Fruit fly (Drosophila melanogaster) whole organism, adult: ENCODE data around the gene CG12480.
A peak's percentile ranks its signal among the peaks of the same experiment; 100 is the strongest.

Experiments
- CG11617 ChIP-seq: fragments of 200-800 bp; sonication (Bioruptor generic); optimal IDR thresholded peaks from 2 replicates; lab custom pipeline; 2017; ENCODE audit warnings: mild to moderate bottlenecking, missing biosample characterization, missing genetic modification reagents, missing genetic modification characterization
- CG12768 ChIP-seq: fragments of 200-800 bp; sonication (Bioruptor generic); optimal IDR thresholded peaks from 2 replicates; lab custom pipeline; 2017; ENCODE audit warnings: missing biosample characterization, missing genetic modification characterization, mild to moderate bottlenecking, moderate library complexity, missing genetic modification reagents
- CG14711 ChIP-seq: fragments of 200-800 bp; sonication (Bioruptor generic); optimal IDR thresholded peaks from 2 replicates; lab custom pipeline; 2018; ENCODE audit warnings: missing biosample characterization, mild to moderate bottlenecking, missing genetic modification characterization, moderate library complexity
- CG1620 ChIP-seq: fragments of 200-800 bp; sonication (Bioruptor generic); optimal IDR thresholded peaks from 2 replicates; lab custom pipeline; 2016; ENCODE audit warnings: missing biosample characterization, missing genetic modification characterization
- CG33017 ChIP-seq: fragments of 200-800 bp; sonication (Bioruptor generic); optimal IDR thresholded peaks from 2 replicates; lab custom pipeline; 2018; ENCODE audit warnings: missing biosample characterization, mild to moderate bottlenecking, missing genetic modification characterization, moderate library complexity
- CG7045 ChIP-seq: fragments of 200-800 bp; sonication (Bioruptor generic); optimal IDR thresholded peaks from 2 replicates; lab custom pipeline; 2017; ENCODE audit warnings: missing biosample characterization, mild to moderate bottlenecking, missing genetic modification characterization
- CG7101 ChIP-seq: fragments of 200-800 bp; sonication (Bioruptor generic); optimal IDR thresholded peaks from 2 replicates; lab custom pipeline; 2018; ENCODE audit warnings: missing biosample characterization, mild to moderate bottlenecking, missing genetic modification characterization, moderate library complexity
- Clk ChIP-seq: fragments of 200-800 bp; sonication (Bioruptor generic); optimal IDR thresholded peaks from 2 replicates; lab custom pipeline; 2017; ENCODE audit warnings: missing biosample characterization, missing genetic modification characterization
- Crg-1 ChIP-seq: fragments of 200-800 bp; sonication (Bioruptor generic); optimal IDR thresholded peaks from 2 replicates; lab custom pipeline; 2016; ENCODE audit warnings: missing biosample characterization, missing genetic modification characterization
- Hr96 ChIP-seq: fragments of 200-800 bp; sonication (Bioruptor generic); optimal IDR thresholded peaks from 2 replicates; lab custom pipeline; 2016; ENCODE audit warnings: missing biosample characterization, missing genetic modification characterization
- Mnt ChIP-seq: fragments of 200-800 bp; sonication (Bioruptor generic); optimal IDR thresholded peaks from 2 replicates; lab custom pipeline; 2016; ENCODE audit warnings: missing biosample characterization, mild to moderate bottlenecking, missing genetic modification characterization
- bab1 ChIP-seq: fragments of 200-800 bp; sonication (Bioruptor generic); optimal IDR thresholded peaks from 3 replicates; lab custom pipeline; 2019; ENCODE audit warnings: missing biosample characterization, mild to moderate bottlenecking, missing genetic modification characterization, moderate library complexity
- cic ChIP-seq: fragments of 200-800 bp; sonication (Bioruptor generic); optimal IDR thresholded peaks from 2 replicates; lab custom pipeline; 2017; ENCODE audit warnings: missing biosample characterization, mild to moderate bottlenecking, missing genetic modification characterization, moderate library complexity
- kay ChIP-seq: fragments of 200-800 bp; sonication (Bioruptor generic); peaks from one replicate; lab custom pipeline; 2016; ENCODE audit warnings: missing biosample characterization, missing genetic modification characterization, borderline replicate concordance
- ovo ChIP-seq: fragments of 200-800 bp; sonication (Bioruptor generic); optimal IDR thresholded peaks from 2 replicates; lab custom pipeline; 2016; ENCODE audit warnings: missing biosample characterization, missing genetic modification characterization
- pad ChIP-seq: fragments of 200-800 bp; sonication (Bioruptor generic); optimal IDR thresholded peaks from 3 replicates; lab custom pipeline; 2017; ENCODE audit warnings: missing biosample characterization, missing genetic modification characterization, mild to moderate bottlenecking, moderate library complexity, missing genetic modification reagents
- tj ChIP-seq: fragments of 200-800 bp; sonication (Bioruptor generic); optimal IDR thresholded peaks from 3 replicates; lab custom pipeline; 2017; ENCODE audit warnings: missing biosample characterization, mild to moderate bottlenecking, missing genetic modification characterization, moderate library complexity
- toe ChIP-seq: fragments of 200-800 bp; sonication (Bioruptor generic); optimal IDR thresholded peaks from 2 replicates; lab custom pipeline; 2016; ENCODE audit warnings: missing biosample characterization, missing genetic modification characterization

The CG12480 gene

DNA sequence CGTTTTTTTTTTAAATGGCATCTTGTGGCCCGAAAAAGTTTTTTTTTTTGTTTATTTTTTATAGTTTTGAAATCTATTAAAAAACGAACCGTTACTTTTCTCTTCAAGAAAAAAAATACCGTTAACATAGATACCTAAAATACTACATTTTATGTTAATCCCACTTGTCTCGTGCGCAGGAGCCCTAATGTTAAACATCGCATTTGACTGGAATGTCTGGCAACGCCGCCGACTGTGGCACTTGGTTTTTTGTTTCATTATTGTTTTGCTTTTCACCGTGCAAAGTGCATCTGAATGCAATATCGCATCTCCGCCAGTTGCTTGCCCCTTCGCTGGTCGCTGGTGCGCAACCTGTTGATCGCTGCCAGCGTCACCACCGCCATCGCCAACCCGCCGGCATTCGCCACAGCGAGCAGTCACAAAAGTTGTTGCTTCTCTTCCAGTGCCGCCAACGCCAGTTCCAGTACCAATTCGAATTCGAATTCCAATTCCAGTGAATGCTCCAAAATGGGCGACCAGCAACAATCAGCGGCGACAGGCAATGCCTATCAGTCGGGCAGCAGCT lies 30.7 kb downstream of the CG12480 start, which contains the start of gene CG11590:
Gene CG11590, plus strand, starts transcription at position 212 of the 565 bp plus-strand sequence.
- TF ChIP-seq bab1 (GFP tag; lab: Kevin White, UChicago), result peak; percentile 38
- no peak for TF ChIP-seq Crg-1

DNA sequence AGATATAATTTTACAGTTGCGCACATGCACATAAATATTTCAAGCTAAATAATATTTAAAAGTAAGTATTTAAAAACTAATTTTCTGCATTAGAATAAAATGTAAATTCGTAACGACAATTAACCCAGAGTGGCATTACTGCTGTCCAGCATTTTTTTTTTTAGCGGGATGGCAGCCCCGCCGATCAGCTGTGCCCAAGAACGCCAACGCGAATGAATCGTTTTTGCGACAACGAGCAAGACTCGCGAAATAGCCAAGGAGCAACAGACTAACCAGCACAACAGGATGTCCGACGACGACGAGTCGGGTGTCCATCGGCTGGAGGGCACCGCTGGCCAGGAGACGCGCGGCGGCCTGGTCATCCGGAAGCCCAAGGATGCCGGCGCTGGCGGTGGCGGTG lies 31.8 kb downstream of the CG12480 start, which contains the start of gene Prp16:
Gene Prp16, plus strand, starts transcription at position 185 of the 400 bp plus-strand sequence.
- TF ChIP-seq cic (GFP tag; lab: Kevin White, UChicago) (no peak), CG12768 (GFP tag; lab: Kevin White, UChicago) (no peak), CG7045 (no peak), kay (no peak), CG1620 (GFP tag; lab: Kevin White, UChicago) (no peak), Crg-1 (no peak), toe (GFP tag; lab: Kevin White, UChicago) (no peak), ovo (no peak), tj (no peak), Mnt (GFP tag; lab: Kevin White, UChicago) (no peak)

DNA sequence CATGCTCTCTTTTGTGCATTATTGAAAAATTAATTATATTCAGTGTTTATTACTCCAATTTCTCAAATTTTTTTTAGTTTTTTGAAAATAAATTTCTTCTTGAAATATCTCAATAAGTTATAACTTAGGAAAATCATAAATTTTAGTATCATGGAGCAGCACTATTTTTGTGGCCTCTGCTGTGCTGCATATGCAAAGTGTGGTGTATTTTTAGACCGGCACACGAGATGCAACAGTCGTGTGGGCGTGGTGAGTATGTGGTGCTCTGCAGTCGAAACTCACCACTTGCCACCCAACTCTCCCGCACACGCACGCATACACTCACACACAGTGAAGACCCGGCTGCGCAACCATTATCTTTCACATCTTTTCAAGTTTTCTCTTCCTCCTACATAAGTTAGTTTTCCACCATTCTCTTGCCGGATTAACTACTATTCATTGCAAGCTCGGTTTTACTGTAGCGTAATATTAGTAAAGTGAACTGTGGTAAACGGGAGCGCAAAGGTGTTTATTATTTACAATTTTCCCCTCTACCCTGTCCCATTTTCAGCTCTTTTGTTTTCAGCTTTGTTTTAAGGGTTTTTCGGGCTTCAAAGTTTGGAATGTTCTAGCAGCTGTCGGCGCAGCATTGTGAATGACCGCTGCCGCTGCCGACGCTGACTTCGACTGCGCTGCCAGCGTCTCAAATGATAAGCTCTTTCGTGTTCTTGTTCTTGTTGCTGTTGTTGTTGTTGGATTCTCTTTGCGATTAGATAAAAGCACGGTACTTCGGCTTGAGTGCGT lies 39.2 kb downstream of the CG12480 start:
- TF ChIP-seq Hr96 (GFP tag; lab: Kevin White, UChicago) (peak; percentile 42), CG7101 (tag; lab: Kevin White, UChicago) (no peak), CG33017 (tag; lab: Kevin White, UChicago) (peak; percentile 41), CG11617 (GFP tag; lab: Kevin White, UChicago) (peak; percentile 36), Crg-1 (no peak), kay (peak; percentile 72), CG7045 (peak; percentile 58), Clk (GFP tag; lab: Kevin White, UChicago) (no peak), CG14711 (peak; percentile 28), pad (peak; percentile 26), bab1 (GFP tag; lab: Kevin White, UChicago) (peak; percentile 39), CG12768 (GFP tag; lab: Kevin White, UChicago) (no peak), toe (GFP tag; lab: Kevin White, UChicago) (peak; percentile 12)

DNA sequence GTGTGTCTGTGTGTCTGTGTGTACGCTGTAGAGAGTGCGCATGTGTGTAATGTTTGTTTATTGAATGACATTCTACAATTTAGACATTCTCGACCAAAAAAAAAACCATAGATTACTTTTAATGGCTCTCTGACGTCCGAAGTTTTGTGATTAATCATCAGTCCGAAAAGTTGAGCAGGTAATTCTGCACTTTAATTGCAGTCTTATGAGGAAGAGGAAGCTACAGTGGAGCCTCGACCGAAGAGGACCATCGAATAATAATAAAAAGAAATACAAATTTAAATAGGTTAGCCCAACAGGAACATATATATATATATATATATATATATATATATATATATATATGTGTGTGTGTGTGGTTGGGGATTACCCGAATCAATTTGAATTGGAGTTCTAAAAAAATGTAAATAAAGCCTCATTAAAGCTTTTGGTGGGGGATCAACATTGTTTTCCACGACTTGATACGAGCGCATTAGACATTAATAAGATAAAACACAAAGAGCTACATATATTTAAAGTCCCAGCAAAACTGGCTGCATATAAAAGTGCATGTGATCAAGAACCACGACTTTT lies 39.9 kb downstream of the CG12480 start:
- TF ChIP-seq Hr96 (GFP tag; lab: Kevin White, UChicago) (peak; percentile 18), CG14711 (no peak)

DNA sequence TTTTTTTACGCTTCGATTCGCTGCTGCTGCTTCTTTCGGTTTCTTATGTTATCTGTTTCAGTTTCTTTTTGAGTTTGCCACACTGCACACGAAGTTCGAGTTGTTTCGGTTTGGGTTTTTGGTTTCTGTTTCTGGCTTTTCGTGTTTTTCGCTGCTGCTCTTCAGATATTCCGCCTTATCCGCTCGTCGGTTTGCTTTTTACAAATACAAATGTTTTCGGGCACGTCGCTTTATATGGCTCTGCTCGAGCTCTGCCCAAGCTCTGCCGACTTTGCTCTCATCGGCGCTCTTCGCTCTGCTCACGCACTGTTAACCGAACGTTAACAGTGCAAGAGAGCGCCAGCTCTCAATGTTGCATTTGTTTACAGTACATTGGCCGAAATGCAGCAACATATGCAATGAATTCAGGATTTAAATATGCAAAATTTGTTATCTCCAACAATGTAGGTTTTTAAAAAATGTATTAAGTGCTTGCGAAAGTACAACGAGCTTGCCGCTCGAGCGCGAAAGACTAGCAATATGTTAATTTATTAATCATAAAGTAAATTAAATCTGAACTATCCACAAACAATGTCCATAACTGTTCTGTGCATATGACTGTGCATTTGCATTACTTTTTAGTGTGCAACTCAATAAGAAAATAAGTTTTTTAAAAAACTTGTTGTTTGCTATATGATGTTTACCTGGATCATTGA lies 42.0 kb downstream of the CG12480 start:
- no peak for TF ChIP-seq pad
- peak; percentile 1 for TF ChIP-seq tj

DNA sequence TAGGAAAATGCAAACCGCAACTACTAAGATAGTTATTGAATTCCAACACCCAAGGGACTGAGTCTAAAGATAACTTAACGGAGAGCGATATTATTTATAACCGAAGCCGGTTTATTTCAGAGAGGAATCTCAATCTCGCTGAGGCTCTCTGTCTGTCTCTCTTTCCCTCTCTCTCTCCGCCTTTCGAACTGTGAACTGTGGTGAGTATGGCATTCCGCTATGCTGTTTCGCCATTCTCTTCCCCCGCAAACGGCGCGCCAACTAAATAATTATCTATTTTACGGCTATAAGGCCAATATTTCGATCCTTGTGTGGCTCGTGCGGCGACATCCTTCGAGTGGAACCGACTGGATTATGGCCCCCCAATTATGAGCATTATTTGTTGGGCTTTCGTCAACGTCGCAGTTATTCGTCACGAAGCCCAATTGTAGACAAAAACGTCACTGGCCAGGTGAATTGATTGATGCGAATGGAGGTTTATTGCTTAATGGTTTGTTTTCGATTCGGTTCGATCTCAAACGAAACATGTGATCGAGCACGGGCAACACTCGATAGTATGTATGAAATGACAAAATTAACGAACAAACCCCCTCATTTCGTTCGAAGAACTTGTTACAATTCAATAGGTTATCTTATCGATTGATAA lies 42.9 kb downstream of the CG12480 start:
- TF ChIP-seq kay (peak; percentile 42), ovo (peak; percentile 52), pad (peak; percentile 48), cic (GFP tag; lab: Kevin White, UChicago) (no peak), CG12768 (GFP tag; lab: Kevin White, UChicago) (no peak)

DNA sequence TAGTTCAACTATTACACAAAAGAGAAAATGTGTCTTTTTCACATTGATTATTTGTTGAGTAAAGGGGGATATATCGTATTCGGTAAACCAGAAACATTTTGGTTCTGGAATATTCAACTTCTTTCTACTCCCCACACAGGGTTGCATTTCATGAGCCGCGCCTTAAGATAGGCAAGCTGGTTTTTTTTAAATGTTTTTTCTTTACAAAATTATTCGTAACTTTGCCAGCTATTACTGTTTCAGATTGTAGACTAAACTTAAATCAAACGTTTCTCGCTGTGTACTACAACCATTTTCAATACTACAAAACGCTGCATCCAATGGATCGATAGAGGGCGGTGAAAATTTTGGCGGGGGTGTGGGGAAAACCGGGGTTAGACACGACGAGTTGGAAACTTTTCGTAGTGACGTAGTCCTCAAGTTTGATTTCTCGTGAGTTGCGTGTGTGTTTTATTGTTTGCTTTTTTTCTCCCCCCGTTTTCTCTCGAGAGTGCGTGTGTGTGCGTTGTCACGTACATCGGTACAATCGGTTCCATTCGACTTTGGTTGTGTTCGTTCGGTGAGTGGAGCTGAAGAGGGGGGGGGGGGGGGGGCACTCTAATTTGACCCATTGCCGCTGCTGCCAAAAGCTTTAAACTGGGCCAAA lies 44.2 kb downstream of the CG12480 start:
- no peak for TF ChIP-seq bab1 (GFP tag; lab: Kevin White, UChicago)
- no peak for TF ChIP-seq toe (GFP tag; lab: Kevin White, UChicago)
- TF ChIP-seq Hr96 (GFP tag; lab: Kevin White, UChicago), result no peak
- peak; percentile 35 for TF ChIP-seq tj
- TF ChIP-seq pad, result no peak
